Worm (Caenorhabditis elegans) whole organism, mixed stage, embryonic: Measurements from ENCODE around the gene F14F9.5.

Experiments
- M03D4.4 ChIP-seq: sonication (generic microtip); optimal IDR thresholded peaks from 2 replicates; lab custom pipeline; 2017; ENCODE audit warnings: mild to moderate bottlenecking, missing genetic modification characterization, missing compliant biosample characterization
- blmp-1 ChIP-seq: fragments of 150-350 bp; optimal IDR thresholded peaks from 2 replicates; lab custom pipeline; 2014; ENCODE audit warnings: missing biosample characterization, missing genetic modification characterization
- ceh-39 ChIP-seq: fragments of 150-350 bp; optimal IDR thresholded peaks from 2 replicates; lab custom pipeline; 2014; ENCODE audit warnings: missing biosample characterization, missing genetic modification characterization
- ceh-43 ChIP-seq: fragments of 200-800 bp; sonication (Bioruptor generic); optimal IDR thresholded peaks from 2 replicates; lab custom pipeline; 2018; ENCODE audit warnings: mild to moderate bottlenecking, missing genetic modification characterization, moderate library complexity, missing compliant biosample characterization
- ceh-83 ChIP-seq: fragments of 200-800 bp; sonication (Bioruptor generic); optimal IDR thresholded peaks from 2 replicates; lab custom pipeline; 2018; ENCODE audit warnings: mild to moderate bottlenecking, missing genetic modification characterization, missing compliant biosample characterization
- ces-1 ChIP-seq: fragments of 150-350 bp; optimal IDR thresholded peaks from 2 replicates; lab custom pipeline; 2014; ENCODE audit warnings: missing biosample characterization, missing genetic modification reagents, missing genetic modification characterization
- cnd-1 ChIP-seq: fragments of 200-800 bp; sonication (Bioruptor generic); optimal IDR thresholded peaks from 2 replicates; lab custom pipeline; 2018; ENCODE audit warnings: mild to moderate bottlenecking, missing genetic modification characterization, missing compliant biosample characterization
- drap-1 ChIP-seq: fragments of 200-800 bp; sonication (Bioruptor generic); optimal IDR thresholded peaks from 3 replicates; lab custom pipeline; 2018; ENCODE audit warnings: mild to moderate bottlenecking, missing genetic modification characterization, missing compliant biosample characterization
- elt-1 ChIP-seq: sonication (generic microtip); optimal IDR thresholded peaks from 2 replicates; lab custom pipeline; 2017; ENCODE audit warnings: missing genetic modification characterization, mild to moderate bottlenecking, missing compliant biosample characterization, antibody characterized with exemption, moderate library complexity, borderline replicate concordance; ENCODE audit not compliant: insufficient read depth
- elt-3 ChIP-seq: fragments of 150-350 bp; optimal IDR thresholded peaks from 2 replicates; lab custom pipeline; 2014; ENCODE audit warnings: missing biosample characterization, missing genetic modification characterization
- flh-1 ChIP-seq: fragments of 200-800 bp; sonication (Bioruptor generic); optimal IDR thresholded peaks from 2 replicates; lab custom pipeline; 2018; ENCODE audit warnings: mild to moderate bottlenecking, missing genetic modification characterization, moderate library complexity, missing compliant biosample characterization
- ham-2 ChIP-seq: fragments of 200-800 bp; sonication (Bioruptor generic); optimal IDR thresholded peaks from 2 replicates; lab custom pipeline; 2018; ENCODE audit warnings: mild to moderate bottlenecking, missing genetic modification characterization, missing compliant biosample characterization
- hlh-1 ChIP-seq: fragments of 150-350 bp; optimal IDR thresholded peaks from 2 replicates; lab custom pipeline; 2014; ENCODE audit warnings: missing biosample characterization, missing genetic modification reagents, missing genetic modification characterization
- lin-13 ChIP-seq: fragments of 150-350 bp; optimal IDR thresholded peaks from 2 replicates; lab custom pipeline; 2014; ENCODE audit warnings: missing biosample characterization, missing genetic modification characterization
- lin-32 ChIP-seq: fragments of 200-800 bp; sonication (Bioruptor generic); optimal IDR thresholded peaks from 2 replicates; lab custom pipeline; 2018; ENCODE audit warnings: mild to moderate bottlenecking, missing genetic modification characterization, missing compliant biosample characterization
- lsy-2 ChIP-seq: fragments of 150-350 bp; optimal IDR thresholded peaks from 2 replicates; lab custom pipeline; 2014; ENCODE audit warnings: missing biosample characterization, missing genetic modification characterization
- mep-1 ChIP-seq: fragments of 150-350 bp; optimal IDR thresholded peaks from 2 replicates; lab custom pipeline; 2017; ENCODE audit warnings: missing biosample characterization, missing genetic modification reagents, missing genetic modification characterization, inconsistent platforms
- mls-2 ChIP-seq: sonication (generic microtip); optimal IDR thresholded peaks from 2 replicates; lab custom pipeline; 2016; ENCODE audit warnings: mild to moderate bottlenecking, missing genetic modification characterization, moderate library complexity, missing compliant biosample characterization
- nhr-12 ChIP-seq: fragments of 150-350 bp; optimal IDR thresholded peaks from 2 replicates; lab custom pipeline; 2014; ENCODE audit warnings: missing biosample characterization, missing genetic modification characterization
- nhr-2 ChIP-seq: fragments of 150-350 bp; optimal IDR thresholded peaks from 2 replicates; lab custom pipeline; 2014; ENCODE audit warnings: missing biosample characterization, missing genetic modification characterization
- nhr-237 ChIP-seq: fragments of 150-350 bp; optimal IDR thresholded peaks from 2 replicates; lab custom pipeline; 2014; ENCODE audit warnings: missing biosample characterization, missing genetic modification characterization
- nhr-28 ChIP-seq: fragments of 150-350 bp; optimal IDR thresholded peaks from 2 replicates; lab custom pipeline; 2014; ENCODE audit warnings: missing biosample characterization, missing genetic modification characterization
- nhr-76 ChIP-seq: sonication (generic microtip); optimal IDR thresholded peaks from 2 replicates; lab custom pipeline; 2017; ENCODE audit warnings: missing biosample characterization, missing genetic modification characterization
- pha-4 ChIP-seq: fragments of 150-350 bp; optimal IDR thresholded peaks from 2 replicates; lab custom pipeline; 2018; ENCODE audit warnings: missing biosample characterization, missing genetic modification reagents, missing genetic modification characterization
- sem-2 ChIP-seq: fragments of 200-800 bp; sonication (Bioruptor generic); optimal IDR thresholded peaks from 2 replicates; lab custom pipeline; 2018; ENCODE audit warnings: mild to moderate bottlenecking, missing genetic modification characterization, missing compliant biosample characterization
- snpc-4 ChIP-seq: fragments of 150-350 bp; optimal IDR thresholded peaks from 2 replicates; lab custom pipeline; 2014; ENCODE audit warnings: missing biosample characterization, missing genetic modification characterization
- sptf-1 ChIP-seq: sonication (generic microtip); optimal IDR thresholded peaks from 2 replicates; lab custom pipeline; 2017; ENCODE audit warnings: mild to moderate bottlenecking, missing genetic modification characterization, moderate library complexity, missing compliant biosample characterization
- unc-120 ChIP-seq: sonication (generic microtip); optimal IDR thresholded peaks from 2 replicates; lab custom pipeline; 2017; ENCODE audit warnings: missing genetic modification characterization, missing compliant biosample characterization; ENCODE audit not compliant: poor library complexity, severe bottlenecking
- unc-62 ChIP-seq: fragments of 150-350 bp; optimal IDR thresholded peaks from 2 replicates; lab custom pipeline; 2014; ENCODE audit warnings: missing biosample characterization, missing genetic modification reagents, missing genetic modification characterization
- zip-8 ChIP-seq: fragments of 150-350 bp; optimal IDR thresholded peaks from 2 replicates; lab custom pipeline; 2014; ENCODE audit warnings: missing biosample characterization, missing genetic modification characterization
- ztf-11 ChIP-seq: fragments of 150-350 bp; optimal IDR thresholded peaks from 2 replicates; lab custom pipeline; 2014; ENCODE audit warnings: missing biosample characterization, missing genetic modification characterization

F14F9.5 gene

DNA sequence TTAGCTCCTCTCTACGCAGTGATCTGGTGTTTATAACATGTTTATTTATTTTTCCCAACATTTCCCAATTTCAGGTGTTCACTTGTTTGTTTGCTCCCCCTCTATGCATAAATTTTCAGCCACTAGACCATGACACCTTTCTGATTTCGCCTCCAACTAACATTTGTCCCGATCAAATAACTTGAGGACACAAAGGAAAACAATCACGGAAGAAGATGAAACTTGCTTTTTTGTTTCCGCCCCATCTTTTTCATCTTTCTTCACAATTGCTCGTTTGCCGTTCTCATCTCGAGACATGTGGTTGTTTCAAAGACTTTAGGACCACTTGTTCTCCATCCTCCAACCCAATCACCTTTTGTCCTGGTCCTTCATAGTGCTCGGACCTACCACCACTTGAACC, at the start of gene F14F9.5:
TSS of gene F14F9.5 (plus strand) at position 301 of the 400 bp plus-strand sequence.
- TF ChIP-seq lin-13 (no peak), lin-32 (GFP tag; lab: Kevin White, UChicago) (no peak), lsy-2 (tag; lab: Kevin White, UChicago) (no peak), blmp-1 (tag; lab: Kevin White, UChicago) (no peak)
- TF ChIP-seq, all 35 proteins: peak for 0

DNA sequence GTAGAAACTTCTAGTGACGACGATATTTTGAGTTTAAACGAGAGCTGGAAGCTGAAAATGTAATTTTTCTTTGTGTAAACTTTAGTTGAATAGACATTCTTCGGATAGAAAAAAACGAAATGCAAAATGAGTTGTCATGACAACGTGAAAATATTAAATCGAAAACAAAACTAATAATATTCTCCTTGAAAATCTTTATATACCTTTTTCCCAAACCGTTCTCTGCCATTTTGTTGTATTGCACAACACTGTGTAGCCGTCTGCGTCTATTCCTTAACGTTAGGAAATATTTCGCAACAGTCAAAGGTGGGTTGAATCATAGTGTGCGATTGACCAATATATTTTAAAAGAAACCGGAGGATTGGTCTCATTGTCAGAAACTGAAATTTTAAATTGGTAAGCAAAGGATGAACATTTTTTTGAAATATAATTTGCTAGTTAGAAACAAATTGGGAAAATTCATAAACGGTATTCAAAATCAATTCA, 46.0 kb upstream of the F14F9.5 start, which contains the start of gene Y58A7A.3:
TSS of gene Y58A7A.3 (minus strand) at position 51 of the 486 bp plus-strand sequence.
- TF ChIP-seq pha-4 (tag; lab: Kevin White, UChicago) (no peak), zip-8 (tag; lab: Kevin White, UChicago) (peak; percentile 1), ztf-11 (tag; lab: Kevin White, UChicago) (no peak), elt-3 (tag; lab: Kevin White, UChicago) (peak; percentile 86), lin-13 (no peak)

DNA sequence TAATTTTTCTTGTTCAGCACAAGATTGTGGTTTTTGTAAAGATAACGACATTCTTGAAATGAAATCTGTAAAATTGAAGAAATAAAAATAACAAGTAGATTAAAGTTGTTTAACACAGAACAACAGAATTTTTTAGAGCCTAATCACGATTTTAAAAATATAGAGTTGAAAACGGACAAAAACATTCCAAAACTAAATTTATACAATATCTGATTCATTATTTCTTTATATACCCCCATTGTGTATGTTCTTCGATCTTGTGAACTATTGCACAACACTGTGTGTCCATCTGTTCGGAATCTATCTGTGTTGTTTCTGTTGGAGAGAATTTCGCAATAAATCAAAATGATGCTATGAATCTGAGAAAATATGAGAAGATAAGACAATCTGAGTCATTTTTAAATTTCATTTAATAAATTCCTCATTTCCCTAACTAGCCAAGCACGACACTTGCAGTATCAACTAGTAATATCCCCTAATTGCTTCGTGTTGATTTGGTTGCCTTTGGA, 41.9 kb upstream of the F14F9.5 start, which contains the start of gene Y58A7A.4:
TSS of gene Y58A7A.4 (minus strand) at position 51 of the 509 bp plus-strand sequence.
- TF ChIP-seq sptf-1 (tag; lab: Kevin White, UChicago) (no peak), nhr-237 (tag; lab: Kevin White, UChicago) (no peak), mls-2 (tag; lab: Kevin White, UChicago) (no peak), snpc-4 (tag; lab: Kevin White, UChicago) (no peak), elt-3 (tag; lab: Kevin White, UChicago) (no peak), elt-1 (tag; lab: Kevin White, UChicago) (no peak), unc-120 (tag; lab: Kevin White, UChicago) (no peak), pha-4 (tag; lab: Kevin White, UChicago) (no peak), mep-1 (tag; lab: Kevin White, UChicago) (no peak), ceh-39 (no peak), ces-1 (GFP tag; lab: Kevin White, UChicago) (no peak), nhr-76 (tag; lab: Kevin White, UChicago) (no peak), unc-62 (GFP tag; lab: Kevin White, UChicago) (no peak), ztf-11 (tag; lab: Kevin White, UChicago) (no peak), nhr-28 (tag; lab: Kevin White, UChicago) (no peak), drap-1 (GFP tag; lab: Kevin White, UChicago) (no peak)

DNA sequence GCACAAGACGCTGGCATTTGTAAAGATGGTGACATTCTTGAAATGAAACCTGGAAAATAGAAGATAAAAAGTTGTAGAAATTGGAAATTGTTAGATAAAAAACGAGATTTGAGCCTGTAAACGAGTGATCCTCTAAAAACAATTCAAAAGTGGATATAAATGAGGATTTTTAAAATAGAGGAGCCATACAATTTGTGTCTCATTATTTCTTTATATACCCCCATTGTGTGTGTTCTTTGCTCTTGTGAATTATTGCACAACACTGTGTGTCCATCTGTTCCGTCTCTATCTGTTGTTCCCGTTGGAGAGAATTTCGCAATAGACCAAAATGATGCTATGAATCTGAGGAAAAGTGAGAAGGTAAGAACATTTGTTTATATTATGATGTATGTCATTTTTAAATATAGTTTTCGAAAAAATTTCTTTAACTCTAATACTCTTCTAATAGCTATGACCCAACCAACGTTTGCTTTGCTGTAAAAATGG, 39.9 kb upstream of the F14F9.5 start, which contains the start of gene Y58A7A.5:
TSS of gene Y58A7A.5 (minus strand) at position 51 of the 486 bp plus-strand sequence.
- no peak for TF ChIP-seq sptf-1 (tag; lab: Kevin White, UChicago)
- no peak for TF ChIP-seq nhr-12 (tag; lab: Kevin White, UChicago)
- no peak for TF ChIP-seq ztf-11 (tag; lab: Kevin White, UChicago)
- TF ChIP-seq zip-8 (tag; lab: Kevin White, UChicago) = peak; percentile 15
- TF ChIP-seq, all 35 proteins: peak for 1

DNA sequence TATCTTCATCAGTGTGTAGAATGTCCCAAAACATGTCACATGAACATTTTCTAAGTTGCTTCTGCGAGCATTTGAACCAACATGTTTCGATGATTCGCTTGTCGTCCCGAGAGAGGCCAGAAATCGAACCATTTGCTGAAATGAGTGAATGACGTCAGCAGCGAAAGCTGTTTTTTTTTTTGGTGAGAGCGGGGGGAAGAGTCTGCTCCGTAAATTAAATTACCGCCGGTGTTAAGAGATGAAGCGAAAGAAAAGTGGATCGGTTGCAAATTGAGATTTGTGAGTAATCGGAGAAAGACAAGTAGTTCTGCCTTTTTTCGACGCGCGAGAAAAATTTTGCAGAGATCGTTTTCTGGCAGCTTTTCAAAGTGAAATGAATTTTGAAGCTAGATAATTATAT, 38.6 kb upstream of the F14F9.5 start:
- TF ChIP-seq ztf-11 (tag; lab: Kevin White, UChicago) (no peak), blmp-1 (tag; lab: Kevin White, UChicago) (no peak), mls-2 (tag; lab: Kevin White, UChicago) (no peak), nhr-237 (tag; lab: Kevin White, UChicago) (no peak), nhr-28 (tag; lab: Kevin White, UChicago) (no peak), ceh-43 (GFP tag; lab: Kevin White, UChicago) (no peak), unc-62 (GFP tag; lab: Kevin White, UChicago) (no peak), cnd-1 (tag; lab: Kevin White, UChicago) (no peak), elt-1 (tag; lab: Kevin White, UChicago) (no peak), sem-2 (GFP tag; lab: Kevin White, UChicago) (no peak), hlh-1 (no peak)

DNA sequence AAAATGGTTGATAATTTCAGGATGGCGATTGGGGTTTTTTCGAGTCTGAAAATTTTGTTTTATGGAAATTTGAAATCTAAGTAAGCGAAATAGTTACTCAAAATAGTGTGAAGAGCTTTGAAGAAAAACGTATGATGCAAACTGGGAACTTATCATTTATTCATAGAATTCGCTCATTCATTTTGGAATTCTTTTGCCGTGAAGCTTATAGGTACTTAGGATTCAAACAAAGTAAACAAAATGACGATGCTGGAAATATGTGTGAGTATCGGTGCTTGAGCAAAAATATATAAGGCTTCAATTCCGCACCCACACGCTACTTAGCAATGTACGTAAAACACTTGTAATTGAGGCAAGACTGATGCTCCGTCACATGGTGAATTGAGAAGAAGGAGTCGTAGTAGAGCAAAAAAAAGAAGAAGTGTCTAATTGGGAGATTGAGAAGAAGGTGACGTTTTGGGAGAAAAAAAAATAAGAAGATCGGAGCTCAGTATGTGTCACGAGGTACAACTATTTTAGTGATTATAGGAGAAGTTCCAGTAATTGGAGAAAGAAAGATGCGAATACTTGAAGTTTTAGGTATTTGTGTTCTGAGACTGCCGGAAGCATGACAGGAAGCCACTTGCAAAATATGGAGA, 37.3 kb upstream of the F14F9.5 start, which contains the start of gene glb-32:
TSS of gene glb-32 (minus strand) at position 51 of the 638 bp plus-strand sequence.
- TF ChIP-seq sptf-1 (tag; lab: Kevin White, UChicago) = no peak
- no peak for TF ChIP-seq nhr-76 (tag; lab: Kevin White, UChicago)
- no peak for TF ChIP-seq unc-62 (GFP tag; lab: Kevin White, UChicago)
- TF ChIP-seq sem-2 (GFP tag; lab: Kevin White, UChicago) = no peak
- TF ChIP-seq snpc-4 (tag; lab: Kevin White, UChicago) = no peak
- TF ChIP-seq lin-32 (GFP tag; lab: Kevin White, UChicago) = no peak
- no peak for TF ChIP-seq flh-1 (GFP tag; lab: Kevin White, UChicago)
- TF ChIP-seq zip-8 (tag; lab: Kevin White, UChicago) = no peak
- no peak for TF ChIP-seq hlh-1
- TF ChIP-seq M03D4.4 (tag; lab: Kevin White, UChicago) = no peak
- TF ChIP-seq nhr-2 (tag; lab: Kevin White, UChicago) = no peak
- TF ChIP-seq drap-1 (GFP tag; lab: Kevin White, UChicago) = no peak
- no peak for TF ChIP-seq ces-1 (GFP tag; lab: Kevin White, UChicago)
- TF ChIP-seq ham-2 (GFP tag; lab: Kevin White, UChicago) = no peak
- TF ChIP-seq nhr-12 (tag; lab: Kevin White, UChicago) = no peak
- TF ChIP-seq mls-2 (tag; lab: Kevin White, UChicago) = no peak
- no peak for TF ChIP-seq ztf-11 (tag; lab: Kevin White, UChicago)
- TF ChIP-seq nhr-237 (tag; lab: Kevin White, UChicago) = no peak
- TF ChIP-seq ceh-83 (GFP tag; lab: Kevin White, UChicago) = no peak
- no peak for TF ChIP-seq mep-1 (tag; lab: Kevin White, UChicago)
